Worm (Caenorhabditis elegans) whole organism, L3 larva: ENCODE data around the gene F35E8.9.

Experiments used
- jun-1 ChIP-seq: fragments of 150-350 bp; optimal IDR thresholded peaks from 2 replicates; lab custom pipeline; 2014; ENCODE audit warnings: missing biosample characterization, missing genetic modification reagents, missing genetic modification characterization
- nhr-11 ChIP-seq: fragments of 150-350 bp; optimal IDR thresholded peaks from 2 replicates; lab custom pipeline; 2014; ENCODE audit warnings: missing biosample characterization, missing genetic modification characterization
- nhr-23 ChIP-seq: fragments of 150-350 bp; optimal IDR thresholded peaks from 2 replicates; lab custom pipeline; 2014; ENCODE audit warnings: missing biosample characterization, missing genetic modification reagents, missing genetic modification characterization
- nhr-25 ChIP-seq: sonication (generic microtip); optimal IDR thresholded peaks from 2 replicates; lab custom pipeline; 2017; ENCODE audit warnings: missing biosample characterization, missing genetic modification characterization
- nhr-28 ChIP-seq: fragments of 150-350 bp; optimal IDR thresholded peaks from 2 replicates; lab custom pipeline; 2014; ENCODE audit warnings: missing biosample characterization, missing genetic modification characterization
- unc-62 ChIP-seq: fragments of 150-350 bp; sonication (generic microtip); optimal IDR thresholded peaks from 4 replicates; lab custom pipeline; 2014; ENCODE audit warnings: missing biosample characterization, missing genetic modification reagents, missing genetic modification characterization

ce11 chrV:15888751-15889150 is 28.6 kb downstream of the F35E8.9 start, which contains the start of gene cgt-1:
- TF ChIP-seq nhr-23 (tag; lab: Kevin White, UChicago), result no peak
- TF ChIP-seq nhr-28 (tag; lab: Kevin White, UChicago), result no peak
- no peak for TF ChIP-seq nhr-11 (tag; lab: Kevin White, UChicago)
- no peak for TF ChIP-seq unc-62 (GFP tag; lab: Kevin White, UChicago)
- TF ChIP-seq nhr-25, result no peak
- no peak for TF ChIP-seq jun-1 (tag; lab: Kevin White, UChicago)
